Worm (Caenorhabditis elegans) whole organism, L3 larva: ENCODE measurements around the gene let-2.

Source experiments
- R02D3.7 ChIP-seq: fragments of 150-350 bp; optimal IDR thresholded peaks from 2 replicates; lab custom pipeline; 2014; ENCODE audit warnings: missing biosample characterization, missing genetic modification characterization
- ZK546.5 ChIP-seq: sonication (generic microtip); optimal IDR thresholded peaks from 2 replicates; lab custom pipeline; 2017; ENCODE audit warnings: missing biosample characterization, missing genetic modification characterization
- ama-1 ChIP-seq: fragments of 150-350 bp; optimal IDR thresholded peaks from 2 replicates; lab custom pipeline; 2018
- ceh-28 ChIP-seq: fragments of 150-350 bp; optimal IDR thresholded peaks from 2 replicates; lab custom pipeline; 2014; ENCODE audit warnings: missing biosample characterization, missing genetic modification reagents, missing genetic modification characterization
- ceh-82 ChIP-seq: fragments of 150-350 bp; optimal IDR thresholded peaks from 2 replicates; lab custom pipeline; 2014; ENCODE audit warnings: missing biosample characterization, missing genetic modification characterization
- ceh-9 ChIP-seq: sonication (generic microtip); optimal IDR thresholded peaks from 2 replicates; lab custom pipeline; 2018; ENCODE audit warnings: missing biosample characterization, missing genetic modification characterization
- daf-12 ChIP-seq: fragments of 150-350 bp; optimal IDR thresholded peaks from 2 replicates; lab custom pipeline; 2014; ENCODE audit warnings: missing biosample characterization, missing genetic modification reagents, missing genetic modification characterization
- egl-27 ChIP-seq: sonication (generic microtip); optimal IDR thresholded peaks from 4 replicates; lab custom pipeline; 2017; ENCODE audit warnings: missing biosample characterization, missing genetic modification reagents, missing genetic modification characterization
- egl-5 ChIP-seq: fragments of 150-350 bp; optimal IDR thresholded peaks from 2 replicates; lab custom pipeline; 2017; ENCODE audit warnings: missing biosample characterization, missing genetic modification reagents, missing genetic modification characterization, inconsistent platforms
- elt-1 ChIP-seq: fragments of 150-350 bp; optimal IDR thresholded peaks from 2 replicates; lab custom pipeline; 2014; ENCODE audit warnings: missing biosample characterization, missing genetic modification characterization
- elt-2 ChIP-seq: sonication (generic microtip); optimal IDR thresholded peaks from 2 replicates; lab custom pipeline; 2016; ENCODE audit warnings: missing genetic modification reagents, mild to moderate bottlenecking, missing genetic modification characterization, missing compliant biosample characterization
- fkh-10 ChIP-seq: sonication (generic microtip); optimal IDR thresholded peaks from 2 replicates; lab custom pipeline; 2017; ENCODE audit warnings: missing biosample characterization, missing genetic modification reagents, missing genetic modification characterization
- fkh-2 ChIP-seq: fragments of 150-350 bp; optimal IDR thresholded peaks from 2 replicates; lab custom pipeline; 2014; ENCODE audit warnings: missing biosample characterization, missing genetic modification reagents, missing genetic modification characterization
- fos-1 ChIP-seq: fragments of 150-350 bp; optimal IDR thresholded peaks from 2 replicates; lab custom pipeline; 2014; ENCODE audit warnings: missing biosample characterization, missing genetic modification characterization
- hmg-11 ChIP-seq: sonication (generic microtip); optimal IDR thresholded peaks from 2 replicates; lab custom pipeline; 2016; ENCODE audit warnings: missing genetic modification characterization, missing compliant biosample characterization
- jun-1 ChIP-seq: fragments of 150-350 bp; optimal IDR thresholded peaks from 2 replicates; lab custom pipeline; 2014; ENCODE audit warnings: missing biosample characterization, missing genetic modification reagents, missing genetic modification characterization
- lin-15B ChIP-seq: fragments of 150-350 bp; optimal IDR thresholded peaks from 2 replicates; lab custom pipeline; 2014; ENCODE audit warnings: missing biosample characterization, missing genetic modification characterization
- lin-39 ChIP-seq: fragments of 150-350 bp; optimal IDR thresholded peaks from 2 replicates; lab custom pipeline; 2018; ENCODE audit warnings: missing biosample characterization, missing genetic modification reagents, missing genetic modification characterization
- lsy-12 ChIP-seq: sonication (generic microtip); optimal IDR thresholded peaks from 2 replicates; lab custom pipeline; 2016; ENCODE audit warnings: mild to moderate bottlenecking, missing genetic modification characterization, missing compliant biosample characterization
- mdl-1 ChIP-seq: fragments of 150-350 bp; optimal IDR thresholded peaks from 2 replicates; lab custom pipeline; 2014; ENCODE audit warnings: missing biosample characterization, missing genetic modification characterization
- mml-1 ChIP-seq: fragments of 150-350 bp; sonication (generic microtip); optimal IDR thresholded peaks from 3 replicates; lab custom pipeline; 2014; ENCODE audit warnings: missing biosample characterization, missing genetic modification characterization
- nfya-1 ChIP-seq: sonication (generic microtip); optimal IDR thresholded peaks from 2 replicates; lab custom pipeline; 2017; ENCODE audit warnings: missing genetic modification characterization, mild to moderate bottlenecking, missing compliant biosample characterization, antibody characterized with exemption, moderate library complexity; ENCODE audit not compliant: insufficient read depth
- nhr-12 ChIP-seq: fragments of 150-350 bp; optimal IDR thresholded peaks from 2 replicates; lab custom pipeline; 2014; ENCODE audit warnings: missing biosample characterization, missing genetic modification characterization
- nhr-237 ChIP-seq: fragments of 150-350 bp; optimal IDR thresholded peaks from 2 replicates; lab custom pipeline; 2014; ENCODE audit warnings: missing biosample characterization, missing genetic modification characterization
- nhr-28 ChIP-seq: fragments of 150-350 bp; optimal IDR thresholded peaks from 2 replicates; lab custom pipeline; 2014; ENCODE audit warnings: missing biosample characterization, missing genetic modification characterization
- nhr-43 ChIP-seq: sonication (generic microtip); optimal IDR thresholded peaks from 2 replicates; lab custom pipeline; 2016; ENCODE audit warnings: mild to moderate bottlenecking, missing genetic modification characterization, missing compliant biosample characterization; ENCODE audit not compliant: poor library complexity, severe bottlenecking
- nhr-67 ChIP-seq: fragments of 150-350 bp; optimal IDR thresholded peaks from 2 replicates; lab custom pipeline; 2014; ENCODE audit warnings: missing biosample characterization, missing genetic modification characterization
- nhr-76 ChIP-seq: fragments of 150-350 bp; sonication (generic microtip); optimal IDR thresholded peaks from 5 replicates; lab custom pipeline; 2014; ENCODE audit warnings: missing biosample characterization, missing genetic modification characterization
- nhr-77 ChIP-seq: fragments of 150-350 bp; optimal IDR thresholded peaks from 2 replicates; lab custom pipeline; 2014; ENCODE audit warnings: missing biosample characterization, missing genetic modification characterization
- pha-4 ChIP-seq: fragments of 150-350 bp; optimal IDR thresholded peaks from 2 replicates; lab custom pipeline; 2014; ENCODE audit warnings: missing biosample characterization, missing genetic modification reagents, missing genetic modification characterization
- pqm-1 ChIP-seq: fragments of 150-350 bp; optimal IDR thresholded peaks from 2 replicates; lab custom pipeline; 2017; ENCODE audit warnings: missing biosample characterization, missing genetic modification characterization, inconsistent platforms
- sea-2 ChIP-seq: fragments of 150-350 bp; sonication (generic microtip); optimal IDR thresholded peaks from 4 replicates; lab custom pipeline; 2014; ENCODE audit warnings: missing biosample characterization, missing genetic modification reagents, missing genetic modification characterization
- skn-1 ChIP-seq: fragments of 150-350 bp; optimal IDR thresholded peaks from 2 replicates; lab custom pipeline; 2014; ENCODE audit warnings: missing biosample characterization, missing genetic modification characterization
- snpc-4 ChIP-seq: fragments of 150-350 bp; optimal IDR thresholded peaks from 2 replicates; lab custom pipeline; 2014; ENCODE audit warnings: missing biosample characterization, missing genetic modification characterization
- tbx-2 ChIP-seq: sonication (generic microtip); optimal IDR thresholded peaks from 2 replicates; lab custom pipeline; 2016; ENCODE audit warnings: mild to moderate bottlenecking, missing genetic modification characterization, missing compliant biosample characterization
- unc-62 ChIP-seq: fragments of 150-350 bp; sonication (generic microtip); optimal IDR thresholded peaks from 4 replicates; lab custom pipeline; 2014; ENCODE audit warnings: missing biosample characterization, missing genetic modification reagents, missing genetic modification characterization
- ztf-4 ChIP-seq: fragments of 150-350 bp; optimal IDR thresholded peaks from 2 replicates; lab custom pipeline; 2014; ENCODE audit warnings: missing biosample characterization, missing genetic modification characterization

The let-2 gene

DNA sequence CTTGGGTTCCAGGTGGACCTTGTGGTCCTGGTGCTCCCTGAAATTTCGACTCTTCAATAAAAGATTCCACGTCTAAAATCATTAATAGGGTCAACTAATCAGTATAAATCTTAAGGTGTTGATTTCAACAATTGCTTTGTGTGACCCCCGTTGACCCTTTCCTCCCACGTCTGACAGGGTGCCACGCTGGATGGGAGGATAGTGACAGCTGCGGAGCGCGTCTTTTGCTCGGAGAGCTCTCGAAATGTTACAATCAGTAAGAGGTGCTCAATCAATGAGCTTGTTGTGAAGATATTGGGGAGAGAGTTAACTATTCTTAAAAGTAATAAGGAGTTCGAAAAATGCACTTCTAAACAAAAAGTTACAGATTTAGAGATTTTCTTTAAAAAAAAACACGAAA lies 778 bp downstream of the let-2 start:
- no peak for TF ChIP-seq fkh-2 (tag; lab: Kevin White, UChicago)

ce11 chrX:16387690-16388361 lies 1.3 kb downstream of the let-2 start:
- TF ChIP-seq lin-15B (tag; lab: Kevin White, UChicago) (no peak), elt-1 (no peak), fos-1 (no peak), tbx-2 (tag; lab: Kevin White, UChicago) (no peak), nhr-43 (no peak), fkh-10 (GFP tag; lab: Kevin White, UChicago) (no peak), nfya-1 (tag; lab: Kevin White, UChicago) (no peak), egl-27 (tag; lab: Kevin White, UChicago) (no peak)

DNA sequence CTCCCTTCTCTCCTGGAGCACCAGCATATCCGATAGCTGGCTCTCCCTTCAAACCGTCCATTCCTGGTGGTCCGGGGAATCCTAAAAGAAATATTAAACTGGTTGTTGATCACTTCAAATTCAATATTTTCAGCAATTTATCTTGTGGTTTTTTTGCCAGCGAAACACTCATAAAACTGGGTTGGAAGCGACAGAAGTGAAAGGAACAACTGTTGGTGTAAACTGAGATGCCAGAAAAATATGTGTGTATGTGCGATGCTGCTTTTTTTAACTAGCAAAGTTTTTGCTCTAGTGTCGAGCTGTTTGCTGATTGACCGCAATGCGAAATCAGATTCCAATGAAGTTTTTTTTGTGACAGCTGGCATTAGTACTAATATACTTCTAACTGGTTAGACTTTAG lies 1.9 kb downstream of the let-2 start:
- TF ChIP-seq R02D3.7 (tag; lab: Kevin White, UChicago) (no peak), egl-5 (no peak), sea-2 (GFP tag; lab: Kevin White, UChicago) (no peak), nhr-77 (no peak), elt-2 (tag; lab: Kevin White, UChicago) (no peak), fkh-10 (GFP tag; lab: Kevin White, UChicago) (no peak), mdl-1 (tag; lab: Kevin White, UChicago) (no peak), nhr-28 (tag; lab: Kevin White, UChicago) (no peak), nhr-67 (tag; lab: Kevin White, UChicago) (no peak), egl-27 (tag; lab: Kevin White, UChicago) (no peak), ceh-9 (tag; lab: Kevin White, UChicago) (no peak), ZK546.5 (tag; lab: Kevin White, UChicago) (no peak), fos-1 (no peak), lin-39 (tag; lab: Kevin White, UChicago) (no peak), jun-1 (no peak), snpc-4 (no peak), pqm-1 (tag; lab: Kevin White, UChicago) (no peak), ceh-28 (tag; lab: Kevin White, UChicago) (no peak), skn-1 (tag; lab: Kevin White, UChicago) (no peak), nfya-1 (tag; lab: Kevin White, UChicago) (no peak)

DNA sequence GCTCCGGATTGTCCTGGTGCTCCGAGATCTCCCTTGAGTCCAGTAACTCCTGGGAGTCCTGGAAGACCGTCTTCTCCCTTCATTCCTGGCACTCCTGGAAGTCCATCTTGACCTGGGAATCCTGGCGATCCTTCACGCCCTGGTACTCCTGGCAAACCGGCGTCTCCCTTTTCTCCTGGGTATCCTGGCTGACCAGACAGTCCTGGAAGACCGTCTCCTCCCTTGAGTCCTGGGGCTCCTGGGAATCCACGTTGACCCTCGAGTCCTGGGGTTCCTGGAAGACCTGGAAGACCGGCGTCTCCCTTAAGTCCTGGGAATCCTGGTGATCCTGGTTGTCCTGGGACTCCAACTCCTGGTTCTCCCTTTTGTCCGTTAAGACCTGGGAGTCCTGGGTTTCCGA lies 5.1 kb downstream of the let-2 start:
- no peak for TF ChIP-seq lin-15B (tag; lab: Kevin White, UChicago)
- TF ChIP-seq pqm-1 (tag; lab: Kevin White, UChicago), result no peak
- no peak for TF ChIP-seq egl-5
- no peak for TF ChIP-seq ceh-9 (tag; lab: Kevin White, UChicago)
- TF ChIP-seq daf-12 (tag; lab: Kevin White, UChicago), result no peak
- TF ChIP-seq skn-1 (tag; lab: Kevin White, UChicago), result no peak
- no peak for TF ChIP-seq elt-2 (tag; lab: Kevin White, UChicago)
- no peak for TF ChIP-seq lin-39 (tag; lab: Kevin White, UChicago)
- TF ChIP-seq, all 47 proteins: peak for 0

- TF ChIP-seq nhr-237 (tag; lab: Kevin White, UChicago), result no peak
- no peak for TF ChIP-seq ZK546.5 (tag; lab: Kevin White, UChicago)
- TF ChIP-seq unc-62 (GFP tag; lab: Kevin White, UChicago), result no peak
- no peak for TF ChIP-seq lsy-12 (tag; lab: Kevin White, UChicago)
- TF ChIP-seq daf-12 (tag; lab: Kevin White, UChicago), result no peak
- TF ChIP-seq elt-2 (tag; lab: Kevin White, UChicago), result no peak
- no peak for TF ChIP-seq nhr-76 (tag; lab: Kevin White, UChicago)
- no peak for TF ChIP-seq R02D3.7 (tag; lab: Kevin White, UChicago)
- TF ChIP-seq ztf-4 (tag; lab: Kevin White, UChicago), result no peak
- no peak for TF ChIP-seq hmg-11
- TF ChIP-seq ama-1 (lab: Kevin White, UChicago), result no peak
- TF ChIP-seq skn-1 (tag; lab: Kevin White, UChicago), result no peak
- TF ChIP-seq nfya-1 (tag; lab: Kevin White, UChicago), result no peak
- TF ChIP-seq mdl-1 (tag; lab: Kevin White, UChicago), result no peak
- TF ChIP-seq pha-4 (tag; lab: Kevin White, UChicago), result no peak
- TF ChIP-seq egl-27 (tag; lab: Kevin White, UChicago), result no peak
- no peak for TF ChIP-seq fos-1
- no peak for TF ChIP-seq nhr-12 (tag; lab: Kevin White, UChicago)
- TF ChIP-seq mml-1 (tag; lab: Kevin White, UChicago), result no peak
- TF ChIP-seq ceh-82 (tag; lab: Kevin White, UChicago), result no peak
Observed at ce11 chrX:16383084-16383483, 6.1 kb downstream of the let-2 start.
